Worm (Caenorhabditis elegans) whole organism, midembryonic: ENCODE measurements around the gene C39B10.1.

ENCODE experiments used
- cog-1 ChIP-seq: sonication (generic microtip); optimal IDR thresholded peaks from 2 replicates; lab custom pipeline; 2016; ENCODE audit warnings: missing genetic modification characterization, missing compliant biosample characterization
- flt-1 ChIP-seq: fragments of 200-800 bp; sonication (Bioruptor generic); IDR thresholded peaks from 2 replicates; pipeline ENCODE4 v1.3.6; 2022; ENCODE audit warnings: missing genetic modification characterization, missing compliant biosample characterization
- med-1 ChIP-seq: sonication (generic microtip); optimal IDR thresholded peaks from 2 replicates; lab custom pipeline; 2017; ENCODE audit warnings: missing genetic modification characterization, mild to moderate bottlenecking, missing compliant biosample characterization, antibody characterized with exemption, missing genetic modification reagents; ENCODE audit not compliant: insufficient read depth
- ztf-23 ChIP-seq: fragments of 200-800 bp; sonication (Bioruptor generic); IDR thresholded peaks from 2 replicates; pipeline ENCODE4 v1.3.6; 2022; ENCODE audit warnings: missing genetic modification reagents, missing genetic modification characterization, missing compliant biosample characterization
- ztf-29 ChIP-seq: fragments of 200-800 bp; sonication (Bioruptor generic); IDR thresholded peaks from 2 replicates; pipeline ENCODE4 v1.3.6; 2022; ENCODE audit warnings: missing genetic modification reagents, missing genetic modification characterization, missing compliant biosample characterization

- no peak for TF ChIP-seq cog-1 (tag; lab: Kevin White, UChicago)
- TF ChIP-seq flt-1 (GFP tag; lab: Robert Waterston, UW) = no peak
- TF ChIP-seq med-1 (GFP tag; lab: Kevin White, UChicago) = no peak
- TF ChIP-seq ztf-23 (GFP tag; lab: Robert Waterston, UW) = no peak
- TF ChIP-seq ztf-29 (GFP tag; lab: Robert Waterston, UW) = no peak
These were observed 9.5 kb downstream of the C39B10.1 start, which contains the start of gene lgc-41 for ce11 chrX:10453960-10454359.
